Fruit fly (Drosophila melanogaster): ENCODE data around the gene wrm2.

Gene wrm2

dm6 chr3L:7370231-7370882, 35.3 kb upstream of the wrm2 start (continued):
- TF ChIP-seq topi (GFP tag; optimal IDR thresholded peaks at IDR 0.05) (no peak), Gug (GFP tag; IDR thresholded peaks at IDR 0.05) (no peak), dac (GFP tag; optimal IDR thresholded peaks at IDR 0.05) (no peak), fkh (GFP tag; optimal IDR thresholded peaks at IDR 0.05) (peak; percentile 47), CG6163 (GFP tag; IDR thresholded peaks at IDR 0.05) (0 out of 3 replicates have a peak, but pooled peaks have one; percentile 28), CG10631 (GFP tag; optimal IDR thresholded peaks at IDR 0.05) (no peak), CG7368 (GFP tag; optimal IDR thresholded peaks at IDR 0.05) (no peak), CG11762 (GFP tag; optimal IDR thresholded peaks at IDR 0.05; ENCODE audit: insufficient read depth) (no peak), Ets96B (tag; optimal IDR thresholded peaks at IDR 0.05) (no peak), CG32006 (GFP tag; optimal IDR thresholded peaks at IDR 0.05) (no peak), dsx (GFP tag; optimal IDR thresholded peaks at IDR 0.05; ENCODE audit: poor library complexity, severe bottlenecking) (no peak), CG8119 (GFP tag; IDR thresholded peaks at IDR 0.05) (no peak), vri (GFP tag; optimal IDR thresholded peaks at IDR 0.05) (peak; percentile 17), achi (GFP tag; optimal IDR thresholded peaks at IDR 0.05) (no peak), Smox (GFP tag; optimal IDR thresholded peaks at IDR 0.05) (no peak), spab (GFP tag; optimal IDR thresholded peaks at IDR 0.05) (no peak), net (GFP tag; optimal IDR thresholded peaks at IDR 0.05) (peak; percentile 15), salr (GFP tag; optimal IDR thresholded peaks at IDR 0.05) (no peak), fd59A (GFP tag; optimal IDR thresholded peaks at IDR 0.05) (no peak), Hr38 (GFP tag; optimal IDR thresholded peaks at IDR 0.05) (no peak), CG6808 (GFP tag; optimal IDR thresholded peaks at IDR 0.05) (peak; percentile 15)

dm6 chr3L:7369543-7369942, 34.5 kb upstream of the wrm2 start, which contains the start of gene akirin:
TSS of gene akirin (plus strand) at chr3L:7369843.
- TF ChIP-seq Eip75B (GFP tag; optimal IDR thresholded peaks at IDR 0.05): no peak
- no peak for TF ChIP-seq Hr39 (GFP tag; optimal IDR thresholded peaks at IDR 0.05)
- TF ChIP-seq CG6163 (GFP tag; IDR thresholded peaks at IDR 0.05): 0 out of 3 replicates have a peak, but pooled peaks have one; percentile 39
- no peak for TF ChIP-seq CG11294 (GFP tag; IDR thresholded peaks at IDR 0.05)

dm6 chr3L:7368934-7369333, 33.9 kb upstream of the wrm2 start, which contains the start of gene Sh3beta:
TSS of gene Sh3beta (minus strand) at chr3L:7369260.
- TF ChIP-seq CG7368 (GFP tag; optimal IDR thresholded peaks at IDR 0.05) (no peak), esn (GFP tag; optimal IDR thresholded peaks at IDR 0.05) (no peak), vri (GFP tag; optimal IDR thresholded peaks at IDR 0.05) (peak; percentile 8), CG6854 (GFP tag; optimal IDR thresholded peaks at IDR 0.05) (peak; percentile 25), dsx (GFP tag; optimal IDR thresholded peaks at IDR 0.05; ENCODE audit: poor library complexity, severe bottlenecking) (peak; percentile 86), salr (GFP tag; optimal IDR thresholded peaks at IDR 0.05) (no peak), Ets96B (tag; optimal IDR thresholded peaks at IDR 0.05) (no peak), CG6276 (GFP tag; optimal IDR thresholded peaks at IDR 0.05) (no peak)

dm6 chr3L:7367798-7368678, 33.0 kb upstream of the wrm2 start:
- no peak for TF ChIP-seq cyc (GFP tag; optimal IDR thresholded peaks at IDR 0.05)
- no peak for TF ChIP-seq Eip75B (GFP tag; optimal IDR thresholded peaks at IDR 0.05)
- TF ChIP-seq CG31627 (GFP tag; optimal IDR thresholded peaks at IDR 0.05): peak; percentile 10
- TF ChIP-seq fd85E (GFP tag; optimal IDR thresholded peaks at IDR 0.05): no peak
- TF ChIP-seq Eip93F (GFP tag; optimal IDR thresholded peaks at IDR 0.05): peak; percentile 73
- TF ChIP-seq Sox15 (GFP tag; optimal IDR thresholded peaks at IDR 0.05): no peak
- TF ChIP-seq achi (GFP tag; optimal IDR thresholded peaks at IDR 0.05): peak; percentile 8
- no peak for TF ChIP-seq Ets96B (tag; optimal IDR thresholded peaks at IDR 0.05)
- TF ChIP-seq lz (GFP tag; optimal IDR thresholded peaks at IDR 0.05): peak; percentile 25
- peak; percentile 21 for TF ChIP-seq CG32006 (GFP tag; optimal IDR thresholded peaks at IDR 0.05)
- TF ChIP-seq OdsH (GFP tag; optimal IDR thresholded peaks at IDR 0.05): no peak
- TF ChIP-seq CG15336 (GFP tag; IDR thresholded peaks at IDR 0.05): peak; percentile 41
- peak; percentile 77 for TF ChIP-seq fkh (GFP tag; optimal IDR thresholded peaks at IDR 0.05)
- TF ChIP-seq Hr39 (GFP tag; optimal IDR thresholded peaks at IDR 0.05): peak; percentile 17
- TF ChIP-seq esn (GFP tag; optimal IDR thresholded peaks at IDR 0.05): peak; percentile 34
- no peak for TF ChIP-seq net (GFP tag; optimal IDR thresholded peaks at IDR 0.05)
- TF ChIP-seq CG10631 (GFP tag; optimal IDR thresholded peaks at IDR 0.05): no peak
- peak; percentile 5 for TF ChIP-seq Blimp-1 (GFP tag; optimal IDR thresholded peaks at IDR 0.05)
- peak; percentile 48 for TF ChIP-seq svp (GFP tag)
- no peak for TF ChIP-seq Ets21C (GFP tag; optimal IDR thresholded peaks at IDR 0.05)
- TF ChIP-seq fd59A (GFP tag; optimal IDR thresholded peaks at IDR 0.05): no peak
- TF ChIP-seq Met (GFP tag; optimal IDR thresholded peaks at IDR 0.05): peak; percentile 20
- no peak for TF ChIP-seq CG7368 (GFP tag; optimal IDR thresholded peaks at IDR 0.05)
- TF ChIP-seq acj6 (GFP tag; optimal IDR thresholded peaks at IDR 0.05): peak; percentile 10
- peak; percentile 46 for TF ChIP-seq Sox102F (GFP tag; optimal IDR thresholded peaks at IDR 0.05)
